Worm (Caenorhabditis elegans) whole organism, early embryonic: Measurements from ENCODE around the gene aldo-1.

Experiments used
- B0310.2 ChIP-seq: sonication (generic microtip); optimal IDR thresholded peaks from 2 replicates; lab custom pipeline; 2016; ENCODE audit warnings: mild to moderate bottlenecking, missing genetic modification characterization, missing compliant biosample characterization
- aly-1 ChIP-seq: sonication (generic microtip); optimal IDR thresholded peaks from 2 replicates; lab custom pipeline; 2016; ENCODE audit warnings: missing genetic modification characterization, missing compliant biosample characterization

DNA sequence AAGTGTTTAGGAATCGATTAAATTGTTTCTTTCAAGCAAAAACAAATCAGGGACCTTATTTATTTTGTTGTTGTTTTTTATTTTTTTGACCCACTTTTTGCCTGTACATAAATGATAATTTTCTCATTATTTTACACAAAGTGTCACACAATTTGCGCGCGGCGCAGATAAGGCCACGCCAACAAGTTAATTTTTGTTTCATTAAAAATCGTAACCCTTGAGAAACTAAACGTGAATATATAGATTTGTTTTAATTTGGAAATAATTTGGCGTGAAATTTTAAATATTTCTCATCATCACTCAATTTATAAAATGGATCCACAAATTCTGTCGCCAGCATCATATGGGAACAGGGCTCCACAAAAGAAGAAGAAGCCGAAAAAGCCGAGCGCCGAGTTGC is 15.8 kb upstream of the aldo-1 start, which contains the start of gene T05D4.5:
- TF ChIP-seq B0310.2 (tag; lab: Kevin White, UChicago) (no peak), aly-1 (tag; lab: Kevin White, UChicago) (no peak)
